Worm (Caenorhabditis elegans) whole organism, early embryonic: ENCODE data around the gene sfxn-1.1.

Experiments
- aly-1 ChIP-seq: sonication (generic microtip); optimal IDR thresholded peaks from 2 replicates; lab custom pipeline; 2016; ENCODE audit warnings: missing genetic modification characterization, missing compliant biosample characterization
- ama-1 ChIP-seq: fragments of 150-350 bp; optimal IDR thresholded peaks from 2 replicates; lab custom pipeline; 2014
- ceh-13 ChIP-seq: fragments of 200-800 bp; sonication (Bioruptor generic); optimal IDR thresholded peaks from 2 replicates; lab custom pipeline; 2018; ENCODE audit warnings: mild to moderate bottlenecking, missing genetic modification characterization, missing compliant biosample characterization
- ceh-36 ChIP-seq: sonication (generic microtip); optimal IDR thresholded peaks from 2 replicates; lab custom pipeline; 2016; ENCODE audit warnings: missing genetic modification characterization, inconsistent platforms, missing compliant biosample characterization
- flt-1 ChIP-seq: fragments of 200-800 bp; sonication (Bioruptor generic); IDR thresholded peaks from 2 replicates; pipeline ENCODE4 v1.3.6; 2022; ENCODE audit warnings: missing genetic modification characterization, missing compliant biosample characterization
- hmbx-1 ChIP-seq: sonication (generic microtip); optimal IDR thresholded peaks from 2 replicates; lab custom pipeline; 2016; ENCODE audit warnings: mild to moderate bottlenecking, missing genetic modification characterization, missing compliant biosample characterization
- hmg-4 ChIP-seq: fragments of 200-800 bp; sonication (Bioruptor generic); optimal IDR thresholded peaks from 2 replicates; lab custom pipeline; 2018; ENCODE audit warnings: mild to moderate bottlenecking, missing genetic modification characterization, missing compliant biosample characterization
- hnd-1 ChIP-seq: sonication (generic microtip); optimal IDR thresholded peaks from 2 replicates; lab custom pipeline; 2016; ENCODE audit warnings: missing genetic modification characterization, missing compliant biosample characterization
- scrt-1 ChIP-seq: fragments of 200-800 bp; sonication (Bioruptor generic); IDR thresholded peaks from 2 replicates; pipeline ENCODE4 v1.3.6; 2022; ENCODE audit warnings: missing genetic modification characterization, missing compliant biosample characterization
- sea-1 ChIP-seq: fragments of 200-800 bp; sonication (Bioruptor generic); conservative IDR thresholded peaks from 2 replicates; pipeline ENCODE4 v1.3.6; 2022; ENCODE audit warnings: missing genetic modification characterization, missing compliant biosample characterization
- tbx-11 ChIP-seq: fragments of 200-800 bp; sonication (Bioruptor generic); IDR thresholded peaks from 2 replicates; pipeline ENCODE4 v1.3.6; 2022; ENCODE audit warnings: missing genetic modification characterization, missing compliant biosample characterization
- tbx-37 ChIP-seq: fragments of 200-800 bp; sonication (Bioruptor generic); conservative IDR thresholded peaks from 2 replicates; pipeline ENCODE4 v1.3.6; 2022; ENCODE audit warnings: missing genetic modification reagents, missing genetic modification characterization, missing compliant biosample characterization
- tra-4 ChIP-seq: sonication (generic microtip); optimal IDR thresholded peaks from 2 replicates; lab custom pipeline; 2017; ENCODE audit warnings: missing genetic modification characterization, missing compliant biosample characterization

DNA sequence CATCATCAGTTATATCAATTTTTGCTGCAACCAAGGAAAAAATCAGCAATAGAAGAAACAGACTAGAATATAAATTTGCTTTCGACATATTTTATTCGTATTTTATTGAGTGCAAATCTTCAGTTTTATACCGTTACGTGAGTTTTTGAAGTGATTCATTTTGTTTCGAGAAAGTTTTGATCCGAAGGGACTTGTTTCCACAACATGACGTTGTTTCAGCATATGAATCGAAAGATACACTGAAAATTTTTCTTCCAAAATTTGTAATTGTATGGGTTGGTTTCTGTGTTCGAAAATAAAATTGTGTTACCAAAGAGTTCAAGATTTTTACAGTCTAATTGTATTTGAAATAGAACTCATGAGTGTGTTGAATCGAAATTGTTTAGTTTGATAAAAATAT lies 38.7 kb downstream of the sfxn-1.1 start, which contains the start of gene T19H5.7:
- TF ChIP-seq ceh-13 (GFP tag; lab: Kevin White, UChicago) (no peak), tbx-37 (GFP tag; lab: Robert Waterston, UW) (no peak), flt-1 (GFP tag; lab: Robert Waterston, UW) (no peak), hmg-4 (GFP tag; lab: Kevin White, UChicago) (no peak), ama-1 (lab: Kevin White, UChicago) (no peak), scrt-1 (GFP tag; lab: Robert Waterston, UW) (no peak), tbx-11 (no peak), hmbx-1 (no peak), hnd-1 (no peak), tra-4 (tag; lab: Kevin White, UChicago) (no peak), sea-1 (GFP tag; lab: Robert Waterston, UW) (no peak), aly-1 (tag; lab: Kevin White, UChicago) (no peak), ceh-36 (tag; lab: Kevin White, UChicago) (no peak)
